Fruit fly (Drosophila melanogaster): Measurements from ENCODE around the gene CG3552.
A peak's percentile ranks its signal among the peaks of the same experiment; 100 is the strongest.

The CG3552 gene

dm6 chr3L:9441907-9442479 lies 14.1 kb upstream of the CG3552 start, which contains the start of the genes Bet3 and Nf-YA (continued):
- peak; percentile 31; the same call in 1 of the 3 replicates for TF ChIP-seq dysf (GFP tag; IDR thresholded peaks at IDR 0.05)
- no peak for TF ChIP-seq repo (GFP tag; optimal IDR thresholded peaks at IDR 0.05)
- peak; percentile 41 for TF ChIP-seq CG7839 (tag; optimal IDR thresholded peaks at IDR 0.05)
- peak; percentile 32 for TF ChIP-seq lab (GFP tag; optimal IDR thresholded peaks at IDR 0.05)
- peak; percentile 40 for TF ChIP-seq CG3281 (GFP tag; optimal IDR thresholded peaks at IDR 0.05)
- peak; percentile 29 for TF ChIP-seq ems (GFP tag; optimal IDR thresholded peaks at IDR 0.05)
- peak; percentile 41 for TF ChIP-seq CG9727 (GFP tag; optimal IDR thresholded peaks at IDR 0.05)
- no peak for TF ChIP-seq Doc2 (GFP tag; IDR thresholded peaks at IDR 0.05)
- peak; percentile 83 for TF ChIP-seq Opbp (GFP tag; IDR thresholded peaks at IDR 0.05; ENCODE audit: partially characterized antibody)
- TF ChIP-seq lilli (GFP tag; optimal IDR thresholded peaks at IDR 0.05), result peak; percentile 70
- 0 out of 2 replicates have a peak, but pooled peaks have one; percentile 16 for TF ChIP-seq Atf6 (GFP tag; IDR thresholded peaks at IDR 0.05)
- TF ChIP-seq E2f2 (GFP tag; IDR thresholded peaks at IDR 0.05), result peak; percentile 34; the same call in 1 of the 2 replicates
- TF ChIP-seq CG5953 (GFP tag; IDR thresholded peaks at IDR 0.05), result no peak
- peak; percentile 85 for TF ChIP-seq CG16813 (GFP tag; IDR thresholded peaks at IDR 0.05; ENCODE audit: partially characterized antibody)
- peak; percentile 14 for TF ChIP-seq vfl (GFP tag; optimal IDR thresholded peaks at IDR 0.05)
- 0 out of 3 replicates have a peak, but pooled peaks have one; percentile 17 for TF ChIP-seq CG11093 (GFP tag; IDR thresholded peaks at IDR 0.05)
- TF ChIP-seq unc-4 (GFP tag; IDR thresholded peaks at IDR 0.05; ENCODE audit: partially characterized antibody), result peak; percentile 86
- peak; percentile 98 for TF ChIP-seq Myb (GFP tag; optimal IDR thresholded peaks at IDR 0.05)
- TF ChIP-seq lov (optimal IDR thresholded peaks at IDR 0.05), result no peak
- TF ChIP-seq lov (GFP tag; IDR thresholded peaks at IDR 0.05), result 0 out of 3 replicates have a peak, but pooled peaks have one; percentile 24
- TF ChIP-seq CoRest (tag; optimal IDR thresholded peaks at IDR 0.05), result peak; percentile 61
- TF ChIP-seq dan (GFP tag; IDR thresholded peaks at IDR 0.05), result no peak
- peak; percentile 39 to 51 for TF ChIP-seq Pdp1 (GFP tag; optimal IDR thresholded peaks at IDR 0.05)
- no peak for TF ChIP-seq ERR (GFP tag; optimal IDR thresholded peaks at IDR 0.05)
- TF ChIP-seq gfzf (GFP tag; optimal IDR thresholded peaks at IDR 0.05), result peak; percentile 54
- no peak for TF ChIP-seq CG4328 (GFP tag; optimal IDR thresholded peaks at IDR 0.05)
- TF ChIP-seq CG12659 (GFP tag; optimal IDR thresholded peaks at IDR 0.05), result peak; percentile 65
- TF ChIP-seq ken (GFP tag; IDR thresholded peaks at IDR 0.05), result peak; percentile 70
- no peak for TF ChIP-seq CG14965 (GFP tag; optimal IDR thresholded peaks at IDR 0.05; ENCODE audit: borderline replicate concordance)
- peak; percentile 43 for TF ChIP-seq pho (GFP tag; optimal IDR thresholded peaks at IDR 0.05)
- TF ChIP-seq CG33213 (GFP tag; optimal IDR thresholded peaks at IDR 0.05), result peak; percentile 27
- peak; percentile 16 for TF ChIP-seq ewg (GFP tag; optimal IDR thresholded peaks at IDR 0.05)
- TF ChIP-seq danr (GFP tag; IDR thresholded peaks at IDR 0.05), result no peak
- peak; percentile 3 for TF ChIP-seq CG3065 (GFP tag; optimal IDR thresholded peaks at IDR 0.05)
- no peak for TF ChIP-seq sens-2 (GFP tag; IDR thresholded peaks at IDR 0.05)
- no peak for TF ChIP-seq fd64A (GFP tag; optimal IDR thresholded peaks at IDR 0.05)
- TF ChIP-seq CG9215 (GFP tag; IDR thresholded peaks at IDR 0.05), result peak; percentile 38; the same call in 1 of the 2 replicates
- TF ChIP-seq E2f1 (GFP tag; IDR thresholded peaks at IDR 0.05), result peak; percentile 19; the same call in 1 of the 2 replicates
- no peak for TF ChIP-seq CG6765 (GFP tag; optimal IDR thresholded peaks at IDR 0.05)
- peak; percentile 37; the same call in 1 of the 2 replicates for TF ChIP-seq Xrp1 (GFP tag; IDR thresholded peaks at IDR 0.05)
- TF ChIP-seq bigmax (GFP tag; optimal IDR thresholded peaks at IDR 0.05), result peak; percentile 89
- no peak for TF ChIP-seq bowl (GFP tag; IDR thresholded peaks at IDR 0.05)
- peak; percentile 29 for TF ChIP-seq CG18599 (GFP tag; optimal IDR thresholded peaks at IDR 0.05)
- TF ChIP-seq Bdp1 (GFP tag; optimal IDR thresholded peaks at IDR 0.05), result peak; percentile 0
- TF ChIP-seq CG33557 (GFP tag; optimal IDR thresholded peaks at IDR 0.05), result no peak
- TF ChIP-seq shn (GFP tag; optimal IDR thresholded peaks at IDR 0.05), result peak; percentile 29
- TF ChIP-seq CG9817 (tag; optimal IDR thresholded peaks at IDR 0.05), result peak; percentile 58
- no peak for TF ChIP-seq hkb (optimal IDR thresholded peaks at IDR 0.05)
- no peak for TF ChIP-seq hkb (GFP tag; IDR thresholded peaks at IDR 0.05)
- peak; percentile 16 for TF ChIP-seq Fer3 (tag; optimal IDR thresholded peaks at IDR 0.05)
- TF ChIP-seq Sin3A (optimal IDR thresholded peaks at IDR 0.05), result peak; percentile 38

Data from whole organism, embryonic.